Fruit fly (Drosophila melanogaster) whole organism, adult: Measurements from ENCODE around the gene CG11811.

ENCODE experiments used
- CG11617 ChIP-seq: fragments of 200-800 bp; sonication (Bioruptor generic); optimal IDR thresholded peaks from 2 replicates; lab custom pipeline; 2017; ENCODE audit warnings: mild to moderate bottlenecking, missing biosample characterization, missing genetic modification reagents, missing genetic modification characterization
- CG14711 ChIP-seq: fragments of 200-800 bp; sonication (Bioruptor generic); optimal IDR thresholded peaks from 2 replicates; lab custom pipeline; 2018; ENCODE audit warnings: missing biosample characterization, mild to moderate bottlenecking, missing genetic modification characterization, moderate library complexity
- CG5204 ChIP-seq: fragments of 200-800 bp; sonication (Bioruptor generic); optimal IDR thresholded peaks from 2 replicates; lab custom pipeline; 2016; ENCODE audit warnings: missing biosample characterization, missing genetic modification characterization
- CG7101 ChIP-seq: fragments of 200-800 bp; sonication (Bioruptor generic); optimal IDR thresholded peaks from 2 replicates; lab custom pipeline; 2018; ENCODE audit warnings: missing biosample characterization, mild to moderate bottlenecking, missing genetic modification characterization, moderate library complexity
- Clk ChIP-seq: fragments of 200-800 bp; sonication (Bioruptor generic); optimal IDR thresholded peaks from 2 replicates; lab custom pipeline; 2017; ENCODE audit warnings: missing biosample characterization, missing genetic modification characterization
- Crg-1 ChIP-seq: fragments of 200-800 bp; sonication (Bioruptor generic); optimal IDR thresholded peaks from 2 replicates; lab custom pipeline; 2016; ENCODE audit warnings: missing biosample characterization, missing genetic modification characterization
- Hr96 ChIP-seq: fragments of 200-800 bp; sonication (Bioruptor generic); optimal IDR thresholded peaks from 2 replicates; lab custom pipeline; 2016; ENCODE audit warnings: missing biosample characterization, missing genetic modification characterization
- Mnt ChIP-seq: fragments of 200-800 bp; sonication (Bioruptor generic); optimal IDR thresholded peaks from 2 replicates; lab custom pipeline; 2016; ENCODE audit warnings: missing biosample characterization, mild to moderate bottlenecking, missing genetic modification characterization
- bab1 ChIP-seq: fragments of 200-800 bp; sonication (Bioruptor generic); optimal IDR thresholded peaks from 3 replicates; lab custom pipeline; 2019; ENCODE audit warnings: missing biosample characterization, mild to moderate bottlenecking, missing genetic modification characterization, moderate library complexity
- cnc ChIP-seq, 2 experiments: fragments of >200 bp; optimal IDR thresholded peaks; 2 replicates each; lab custom pipeline; 2017
- ovo ChIP-seq: fragments of 200-800 bp; sonication (Bioruptor generic); optimal IDR thresholded peaks from 2 replicates; lab custom pipeline; 2016; ENCODE audit warnings: missing biosample characterization, missing genetic modification characterization
- pad ChIP-seq: fragments of 200-800 bp; sonication (Bioruptor generic); optimal IDR thresholded peaks from 3 replicates; lab custom pipeline; 2017; ENCODE audit warnings: missing biosample characterization, missing genetic modification characterization, mild to moderate bottlenecking, moderate library complexity, missing genetic modification reagents
- tj ChIP-seq: fragments of 200-800 bp; sonication (Bioruptor generic); optimal IDR thresholded peaks from 3 replicates; lab custom pipeline; 2017; ENCODE audit warnings: missing biosample characterization, mild to moderate bottlenecking, missing genetic modification characterization, moderate library complexity

DNA sequence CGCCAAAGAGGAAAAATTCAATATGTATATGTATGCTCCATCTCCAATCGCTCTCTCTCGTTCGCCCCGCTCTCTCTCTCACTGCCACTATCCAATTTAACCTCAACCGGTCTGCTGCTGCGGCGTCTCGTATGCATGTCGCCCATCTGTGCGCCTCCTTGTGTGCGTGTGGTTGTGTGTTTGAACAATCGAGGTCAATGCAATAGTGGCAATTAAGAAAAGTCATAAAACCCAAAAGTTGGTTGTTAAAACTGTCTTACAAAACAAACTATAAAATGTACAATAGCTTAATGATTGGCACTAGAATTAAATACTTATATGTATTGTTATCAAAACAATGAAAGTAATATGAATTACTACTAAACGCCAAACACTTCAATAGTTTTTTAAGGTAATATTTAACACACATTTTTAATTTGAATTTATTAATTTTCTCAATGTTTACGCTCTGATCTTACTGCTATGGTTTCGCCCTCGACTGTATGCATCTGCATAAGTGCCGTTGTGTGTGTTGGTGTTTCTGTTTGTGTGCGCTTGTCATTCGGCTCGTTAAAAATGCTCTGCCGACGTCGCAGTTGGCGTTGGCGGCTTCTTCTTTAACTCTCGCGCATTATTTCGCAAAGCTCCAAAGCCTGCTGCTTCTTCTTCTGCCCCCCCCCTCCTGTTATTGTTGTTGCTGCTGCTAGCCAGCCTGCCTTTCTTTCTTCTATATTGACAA is 25.2 kb upstream of the CG11811 start:
- TF ChIP-seq CG7101 (tag; lab: Kevin White, UChicago) (peak; percentile 97), CG14711 (tag; lab: Kevin White, UChicago) (peak; percentile 90), pad (GFP tag; lab: Kevin White, UChicago) (peak; percentile 89), Crg-1 (GFP tag; lab: Kevin White, UChicago) (peak; percentile 88), tj (GFP tag; lab: Kevin White, UChicago) (peak; percentile 91), bab1 (GFP tag; lab: Kevin White, UChicago) (peak; percentile 96), Hr96 (GFP tag; lab: Kevin White, UChicago) (peak; percentile 88), Clk (peak; percentile 93), CG11617 (peak; percentile 99), cnc (optimal IDR thresholded peaks at IDR 0.05; lab: Kevin White, UChicago) (no peak), Mnt (GFP tag; lab: Kevin White, UChicago) (peak; percentile 84), ovo (GFP tag; lab: Kevin White, UChicago) (peak; percentile 81), CG5204 (GFP tag; lab: Kevin White, UChicago) (no peak)
